Worm (Caenorhabditis elegans) whole organism, L2 larva: ENCODE results near the gene C13A2.9.

ENCODE experiments used
- R02D3.7 ChIP-seq: fragments of 150-350 bp; optimal IDR thresholded peaks from 2 replicates; lab custom pipeline; 2014; ENCODE audit warnings: missing biosample characterization, missing genetic modification characterization
- Y55F3AM.14 ChIP-seq: fragments of 200-800 bp; sonication (Bioruptor generic); optimal IDR thresholded peaks from 2 replicates; lab custom pipeline; 2018; ENCODE audit warnings: mild to moderate bottlenecking, missing genetic modification characterization, missing compliant biosample characterization
- ZK546.5 ChIP-seq: sonication (generic microtip); optimal IDR thresholded peaks from 2 replicates; lab custom pipeline; 2017; ENCODE audit warnings: missing biosample characterization, missing genetic modification characterization
- aly-2 ChIP-seq: fragments of 150-350 bp; optimal IDR thresholded peaks from 2 replicates; lab custom pipeline; 2014; ENCODE audit warnings: missing biosample characterization, missing genetic modification characterization
- ama-1 ChIP-seq: fragments of 150-350 bp; optimal IDR thresholded peaks from 2 replicates; lab custom pipeline; 2018; ENCODE audit warnings: inconsistent platforms
- ceh-16 ChIP-seq: fragments of 150-350 bp; optimal IDR thresholded peaks from 2 replicates; lab custom pipeline; 2014; ENCODE audit warnings: missing biosample characterization, missing genetic modification characterization
- ceh-82 ChIP-seq: fragments of 150-350 bp; optimal IDR thresholded peaks from 2 replicates; lab custom pipeline; 2014; ENCODE audit warnings: missing biosample characterization, missing genetic modification characterization
- crh-2 ChIP-seq: sonication (generic microtip); optimal IDR thresholded peaks from 2 replicates; lab custom pipeline; 2017; ENCODE audit warnings: missing biosample characterization, missing genetic modification characterization
- dmd-4 ChIP-seq: sonication (generic microtip); optimal IDR thresholded peaks from 2 replicates; lab custom pipeline; 2017; ENCODE audit warnings: missing biosample characterization, missing genetic modification characterization
- elt-1 ChIP-seq: fragments of 150-350 bp; optimal IDR thresholded peaks from 2 replicates; lab custom pipeline; 2014; ENCODE audit warnings: missing biosample characterization, missing genetic modification characterization
- elt-3 ChIP-seq: sonication (generic microtip); optimal IDR thresholded peaks from 2 replicates; lab custom pipeline; 2017; ENCODE audit warnings: missing biosample characterization, missing genetic modification characterization
- fos-1 ChIP-seq: fragments of 150-350 bp; optimal IDR thresholded peaks from 2 replicates; lab custom pipeline; 2014; ENCODE audit warnings: missing biosample characterization, missing genetic modification characterization
- gmeb-1 ChIP-seq: fragments of 150-350 bp; optimal IDR thresholded peaks from 2 replicates; lab custom pipeline; 2014; ENCODE audit warnings: missing biosample characterization, missing genetic modification characterization
- lin-13 ChIP-seq: fragments of 150-350 bp; optimal IDR thresholded peaks from 2 replicates; lab custom pipeline; 2014; ENCODE audit warnings: missing biosample characterization, missing genetic modification reagents, missing genetic modification characterization
- mab-5 ChIP-seq: fragments of 150-350 bp; optimal IDR thresholded peaks from 2 replicates; lab custom pipeline; 2014; ENCODE audit warnings: missing biosample characterization, missing genetic modification characterization
- mbf-1 ChIP-seq: sonication (generic microtip); optimal IDR thresholded peaks from 2 replicates; lab custom pipeline; 2017; ENCODE audit warnings: missing biosample characterization, missing genetic modification characterization
- mdl-1 ChIP-seq, 2 experiments: fragments of 150-350 bp in 1 of 2; sonication (generic microtip) in 1 of 2; optimal IDR thresholded peaks; 2 replicates each; lab custom pipeline; 2017; ENCODE audit warnings: missing biosample characterization in 2 of 2, missing genetic modification characterization in 2 of 2
- nhr-10 ChIP-seq: sonication (generic microtip); optimal IDR thresholded peaks from 2 replicates; lab custom pipeline; 2017; ENCODE audit warnings: missing biosample characterization, missing genetic modification characterization
- nhr-12 ChIP-seq: fragments of 150-350 bp; optimal IDR thresholded peaks from 2 replicates; lab custom pipeline; 2014; ENCODE audit warnings: missing biosample characterization, missing genetic modification characterization
- nhr-129 ChIP-seq: fragments of 150-350 bp; optimal IDR thresholded peaks from 2 replicates; lab custom pipeline; 2014; ENCODE audit warnings: missing biosample characterization, missing genetic modification characterization
- nhr-21 ChIP-seq: fragments of 150-350 bp; optimal IDR thresholded peaks from 2 replicates; lab custom pipeline; 2014; ENCODE audit warnings: missing biosample characterization, missing genetic modification characterization
- nhr-23 ChIP-seq: fragments of 150-350 bp; optimal IDR thresholded peaks from 2 replicates; lab custom pipeline; 2014; ENCODE audit warnings: missing biosample characterization, missing genetic modification reagents, missing genetic modification characterization
- nhr-237 ChIP-seq: fragments of 150-350 bp; optimal IDR thresholded peaks from 2 replicates; lab custom pipeline; 2014; ENCODE audit warnings: missing biosample characterization, missing genetic modification characterization
- nhr-25 ChIP-seq: fragments of 150-350 bp; sonication (generic microtip); optimal IDR thresholded peaks from 3 replicates; lab custom pipeline; 2014; ENCODE audit warnings: missing biosample characterization, missing genetic modification characterization
- nhr-6 ChIP-seq: fragments of 150-350 bp; optimal IDR thresholded peaks from 2 replicates; lab custom pipeline; 2014; ENCODE audit warnings: missing biosample characterization, missing genetic modification characterization
- nhr-77 ChIP-seq: fragments of 150-350 bp; optimal IDR thresholded peaks from 2 replicates; lab custom pipeline; 2014; ENCODE audit warnings: missing biosample characterization, missing genetic modification characterization
- peb-1 ChIP-seq: fragments of 150-350 bp; optimal IDR thresholded peaks from 2 replicates; lab custom pipeline; 2014; ENCODE audit warnings: missing biosample characterization, missing genetic modification characterization
- sem-4 ChIP-seq: fragments of 150-350 bp; optimal IDR thresholded peaks from 2 replicates; lab custom pipeline; 2014; ENCODE audit warnings: missing biosample characterization, missing genetic modification reagents, missing genetic modification characterization
- skn-1 ChIP-seq: sonication (generic microtip); optimal IDR thresholded peaks from 2 replicates; lab custom pipeline; 2017; ENCODE audit warnings: missing biosample characterization, missing genetic modification characterization
- sma-3 ChIP-seq: sonication (generic microtip); optimal IDR thresholded peaks from 2 replicates; lab custom pipeline; 2016; ENCODE audit warnings: missing genetic modification reagents, missing genetic modification characterization, missing compliant biosample characterization
- sma-9 ChIP-seq, 2 experiments: fragments of 150-350 bp in 1 of 2; sonication (generic microtip) in 1 of 2; optimal IDR thresholded peaks; 2 replicates each; lab custom pipeline; 2014 to 2016; ENCODE audit warnings: missing genetic modification characterization in 2 of 2, mild to moderate bottlenecking in 1 of 2, missing biosample characterization in 1 of 2, missing compliant biosample characterization in 1 of 2, missing genetic modification reagents in 1 of 2, moderate library complexity in 1 of 2
- snpc-4 ChIP-seq: fragments of 150-350 bp; optimal IDR thresholded peaks from 2 replicates; lab custom pipeline; 2014; ENCODE audit warnings: missing biosample characterization, missing genetic modification characterization
- unc-39 ChIP-seq: fragments of 150-350 bp; optimal IDR thresholded peaks from 2 replicates; lab custom pipeline; 2014; ENCODE audit warnings: missing biosample characterization, missing genetic modification characterization
- unc-55 ChIP-seq: fragments of 150-350 bp; sonication (generic microtip); optimal IDR thresholded peaks from 3 replicates; lab custom pipeline; 2014; ENCODE audit warnings: missing biosample characterization, missing genetic modification reagents, missing genetic modification characterization
- unc-62 ChIP-seq: fragments of 150-350 bp; optimal IDR thresholded peaks from 2 replicates; lab custom pipeline; 2014; ENCODE audit warnings: missing biosample characterization, missing genetic modification reagents, missing genetic modification characterization
- zag-1 ChIP-seq: fragments of 150-350 bp; optimal IDR thresholded peaks from 2 replicates; lab custom pipeline; 2014; ENCODE audit warnings: missing biosample characterization, missing genetic modification characterization
- ztf-1 ChIP-seq: fragments of 200-800 bp; sonication (Bioruptor generic); conservative IDR thresholded peaks from 2 replicates; pipeline ENCODE4 v1.3.6; 2022; ENCODE audit warnings: missing genetic modification characterization, missing compliant biosample characterization
- ztf-11 ChIP-seq: sonication (generic microtip); optimal IDR thresholded peaks from 2 replicates; lab custom pipeline; 2017; ENCODE audit warnings: missing biosample characterization, missing genetic modification characterization
- ztf-4 ChIP-seq: fragments of 150-350 bp; optimal IDR thresholded peaks from 2 replicates; lab custom pipeline; 2014; ENCODE audit warnings: missing biosample characterization, missing genetic modification characterization

The C13A2.9 gene

DNA sequence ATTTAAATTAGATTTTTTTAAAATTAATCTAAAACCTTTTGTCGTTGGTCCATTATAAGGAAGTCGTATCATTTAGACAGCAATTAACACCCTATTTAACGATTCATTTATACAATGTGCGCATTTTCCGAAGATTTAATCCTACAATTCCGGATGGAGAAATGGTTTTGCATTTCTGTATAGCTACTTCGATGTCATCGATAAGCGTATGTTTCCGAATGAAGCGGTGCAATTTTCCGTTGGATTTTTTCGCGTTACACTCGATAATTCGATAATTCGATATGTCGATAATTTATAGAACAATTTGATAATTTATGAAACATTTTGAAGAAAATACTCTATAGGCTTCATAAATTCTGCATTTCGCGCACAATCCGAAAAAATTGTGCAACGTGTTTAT, 11.1 kb upstream of the C13A2.9 start, which contains the start of gene C13A2.10:
Gene C13A2.10 (minus strand): TSS at position 101 of the 400 bp plus-strand sequence.
- no peak for TF ChIP-seq nhr-237 (tag; lab: Kevin White, UChicago)
- no peak for TF ChIP-seq fos-1 (tag; lab: Kevin White, UChicago)
- no peak for TF ChIP-seq mab-5 (tag; lab: Kevin White, UChicago)
- no peak for TF ChIP-seq zag-1 (tag; lab: Kevin White, UChicago)
- TF ChIP-seq sma-3 (GFP tag; lab: Kevin White, UChicago): no peak
- TF ChIP-seq aly-2: no peak
- TF ChIP-seq unc-62 (GFP tag; lab: Kevin White, UChicago): no peak
- no peak for TF ChIP-seq ztf-11 (tag; lab: Kevin White, UChicago)
- TF ChIP-seq nhr-21: no peak
- no peak for TF ChIP-seq dmd-4
- no peak for TF ChIP-seq ama-1 (lab: Kevin White, UChicago)
- TF ChIP-seq nhr-10 (tag; lab: Kevin White, UChicago): no peak
- no peak for TF ChIP-seq sem-4 (tag; lab: Kevin White, UChicago)
- TF ChIP-seq unc-39: no peak

ce11 chrV:7269399-7269798, 5.5 kb upstream of the C13A2.9 start, which contains the start of gene C13A2.6:
C13A2.6 (plus strand) TSS chrV:7269699.
- TF ChIP-seq sma-9 (GFP tag; optimal IDR thresholded peaks at IDR 0.05; lab: Kevin White, UChicago) (no peak), sma-9 (tag; optimal IDR thresholded peaks at IDR 0.05; lab: Kevin White, UChicago) (no peak), unc-62 (GFP tag; lab: Kevin White, UChicago) (no peak), ceh-82 (tag; lab: Kevin White, UChicago) (no peak), sem-4 (tag; lab: Kevin White, UChicago) (no peak), gmeb-1 (no peak), nhr-23 (tag; lab: Kevin White, UChicago) (no peak), mdl-1 (tag; optimal IDR thresholded peaks at IDR 0.05; lab: Kevin White, UChicago) (no peak), skn-1 (tag; lab: Kevin White, UChicago) (no peak), snpc-4 (tag; lab: Kevin White, UChicago) (no peak), R02D3.7 (tag; lab: Kevin White, UChicago) (no peak), ztf-11 (tag; lab: Kevin White, UChicago) (no peak), nhr-12 (tag; lab: Kevin White, UChicago) (no peak), unc-55 (GFP tag; lab: Kevin White, UChicago) (no peak), crh-2 (tag; lab: Kevin White, UChicago) (no peak), nhr-237 (tag; lab: Kevin White, UChicago) (no peak)
- TF ChIP-seq, all 48 proteins: peak for 0

ce11 chrV:7266021-7266420, 2.1 kb upstream of the C13A2.9 start, which contains the start of gene C13A2.7:
C13A2.7 (plus strand) TSS chrV:7266321.
- no peak for TF ChIP-seq mbf-1 (tag; lab: Kevin White, UChicago)
- no peak for TF ChIP-seq nhr-25 (tag; lab: Kevin White, UChicago)
- no peak for TF ChIP-seq nhr-6 (tag; lab: Kevin White, UChicago)

DNA sequence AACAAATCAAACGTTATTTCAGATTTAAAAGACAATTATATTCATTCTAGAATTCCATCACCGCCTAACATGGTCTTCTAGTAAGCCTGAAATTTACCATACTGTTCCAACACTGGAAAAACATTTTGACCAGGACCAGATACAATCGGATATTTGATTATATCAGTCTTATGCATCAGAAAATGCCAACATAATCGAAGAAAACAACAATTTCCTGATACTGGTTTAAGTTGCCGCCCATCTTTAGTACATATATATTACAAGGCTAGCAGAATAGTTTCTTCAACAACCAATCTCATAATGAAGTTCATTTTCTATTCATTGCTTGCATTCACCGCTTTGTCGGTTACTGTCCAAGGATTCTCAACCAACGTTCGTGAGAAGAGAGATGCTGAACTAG, 5.0 kb downstream of the C13A2.9 start, which contains the start of gene C13A2.12:
Gene C13A2.12 (plus strand): TSS at position 301 of the 400 bp plus-strand sequence.
- TF ChIP-seq nhr-25 (tag; lab: Kevin White, UChicago) (no peak), ztf-4 (tag; lab: Kevin White, UChicago) (no peak), elt-3 (tag; lab: Kevin White, UChicago) (no peak), zag-1 (tag; lab: Kevin White, UChicago) (no peak), ceh-82 (tag; lab: Kevin White, UChicago) (no peak), nhr-21 (no peak), gmeb-1 (no peak), mab-5 (tag; lab: Kevin White, UChicago) (no peak), nhr-237 (tag; lab: Kevin White, UChicago) (no peak), nhr-77 (tag; lab: Kevin White, UChicago) (no peak), elt-1 (tag; lab: Kevin White, UChicago) (no peak), nhr-23 (tag; lab: Kevin White, UChicago) (no peak), peb-1 (tag; lab: Kevin White, UChicago) (no peak), unc-55 (GFP tag; lab: Kevin White, UChicago) (no peak), mdl-1 (tag; optimal IDR thresholded peaks at IDR 0.05; lab: Kevin White, UChicago) (no peak), nhr-6 (tag; lab: Kevin White, UChicago) (no peak), lin-13 (GFP tag; lab: Kevin White, UChicago) (no peak)

- TF ChIP-seq zag-1 (tag; lab: Kevin White, UChicago) (no peak), ZK546.5 (no peak), sma-9 (GFP tag; optimal IDR thresholded peaks at IDR 0.05; lab: Kevin White, UChicago) (no peak), sma-9 (tag; optimal IDR thresholded peaks at IDR 0.05; lab: Kevin White, UChicago) (no peak), R02D3.7 (tag; lab: Kevin White, UChicago) (no peak), ztf-11 (tag; lab: Kevin White, UChicago) (no peak), Y55F3AM.14 (no peak), sma-3 (GFP tag; lab: Kevin White, UChicago) (no peak), dmd-4 (no peak), ztf-1 (no peak), ceh-16 (tag; lab: Kevin White, UChicago) (no peak), nhr-25 (tag; lab: Kevin White, UChicago) (no peak), nhr-129 (no peak)
Measured at ce11 chrV:7255095-7255494, 8.8 kb downstream of the C13A2.9 start, which contains the start of gene C05C8.8. C05C8.8 (minus strand) TSS chrV:7255195.
